Fruit fly (Drosophila melanogaster): Measurements from ENCODE around the gene Apc.

The Apc gene

dm6 chr3R:28847547-28848316 lies 3.2 kb upstream of the Apc start (continued):
- TF ChIP-seq H15 (GFP tag; IDR thresholded peaks at IDR 0.05) (no peak), Oli (tag; optimal IDR thresholded peaks at IDR 0.05) (peak; percentile 24), CG17361 (GFP tag; IDR thresholded peaks at IDR 0.05) (peak; percentile 52; the same call in 2 of the 3 replicates), Dref (GFP tag; IDR thresholded peaks at IDR 0.05) (no peak), nom (GFP tag; optimal IDR thresholded peaks at IDR 0.05) (peak; percentile 3), CG4328 (GFP tag; optimal IDR thresholded peaks at IDR 0.05) (no peak), sens (GFP tag) (peak; percentile 69), phol (tag; optimal IDR thresholded peaks at IDR 0.05) (peak; percentile 44), sim (GFP tag; IDR thresholded peaks at IDR 0.05) (no peak), Rx (GFP tag; IDR thresholded peaks at IDR 0.05) (no peak), maf-S (GFP tag; optimal IDR thresholded peaks at IDR 0.05) (no peak), hb (GFP tag; IDR thresholded peaks at IDR 0.05; ENCODE audit: partially characterized antibody) (no peak), bbx (GFP tag; IDR thresholded peaks at IDR 0.05; ENCODE audit: partially characterized antibody) (no peak), CG11560 (tag; IDR thresholded peaks at IDR 0.05) (no peak), CG10979 (tag; optimal IDR thresholded peaks at IDR 0.05) (peak; percentile 28), Ssrp (tag; optimal IDR thresholded peaks at IDR 0.05) (peak; percentile 32), CG32772 (GFP tag; IDR thresholded peaks at IDR 0.05) (no peak), prd (optimal IDR thresholded peaks at IDR 0.05) (no peak), prd (GFP tag; IDR thresholded peaks at IDR 0.05) (no peak), cad (GFP tag; optimal IDR thresholded peaks at IDR 0.05) (no peak), jigr1 (GFP tag; IDR thresholded peaks at IDR 0.05) (no peak), CG10267 (tag; optimal IDR thresholded peaks at IDR 0.05) (peak; percentile 10), nmo (GFP tag; optimal IDR thresholded peaks at IDR 0.05) (peak; percentile 23), PHDP (tag; optimal IDR thresholded peaks at IDR 0.05) (peak; percentile 32), CG13424 (tag; optimal IDR thresholded peaks at IDR 0.05) (peak; percentile 23)

dm6 chr3R:28846877-28847529 lies 2.5 kb upstream of the Apc start:
- TF ChIP-seq repo (GFP tag; optimal IDR thresholded peaks at IDR 0.05) (no peak), CG11696 (GFP tag; IDR thresholded peaks at IDR 0.05) (no peak), pum (GFP tag; optimal IDR thresholded peaks at IDR 0.05) (no peak), HLH3B (GFP tag; IDR thresholded peaks at IDR 0.05) (0 out of 2 replicates have a peak, but pooled peaks have one; percentile 11), CG14441 (GFP tag; IDR thresholded peaks at IDR 0.05) (no peak), Abd-B (GFP tag; optimal IDR thresholded peaks at IDR 0.05) (no peak), CG3407 (GFP tag; optimal IDR thresholded peaks at IDR 0.05) (no peak), CG2199 (GFP tag; IDR thresholded peaks at IDR 0.05) (0 out of 3 replicates have a peak, but pooled peaks have one; percentile 25), row (GFP tag; IDR thresholded peaks at IDR 0.05) (peak; percentile 30; the same call in 1 of the 3 replicates), CG9609 (GFP tag; optimal IDR thresholded peaks at IDR 0.05) (no peak), Dfd (GFP tag; optimal IDR thresholded peaks at IDR 0.05) (no peak), CG12942 (GFP tag; optimal IDR thresholded peaks at IDR 0.05) (no peak), ATbp (GFP tag; optimal IDR thresholded peaks at IDR 0.05) (no peak), CG14965 (GFP tag; optimal IDR thresholded peaks at IDR 0.05; ENCODE audit: borderline replicate concordance) (no peak), CG13296 (GFP tag; optimal IDR thresholded peaks at IDR 0.05) (no peak), Tbp (GFP tag; optimal IDR thresholded peaks at IDR 0.05) (no peak), CG2120 (GFP tag; optimal IDR thresholded peaks at IDR 0.05) (no peak), CG6791 (GFP tag; IDR thresholded peaks at IDR 0.05; ENCODE audit: partially characterized antibody) (no peak), Sox102F (GFP tag; optimal IDR thresholded peaks at IDR 0.05) (no peak), Spps (tag; optimal IDR thresholded peaks at IDR 0.05) (no peak), CG32772 (GFP tag; IDR thresholded peaks at IDR 0.05) (no peak), CG31441 (GFP tag; IDR thresholded peaks at IDR 0.05) (no peak), Lim3 (GFP tag; IDR thresholded peaks at IDR 0.05) (no peak), CHES-1-like (GFP tag; optimal IDR thresholded peaks at IDR 0.05) (no peak), Drgx (GFP tag; IDR thresholded peaks at IDR 0.05) (0 out of 2 replicates have a peak, but pooled peaks have one; percentile 42), ap (GFP tag; IDR thresholded peaks at IDR 0.05) (no peak)
